Worm (Caenorhabditis elegans) whole organism, L1 larva: ENCODE results near the gene irg-6.

Experiments
- blmp-1 ChIP-seq: fragments of 150-350 bp; optimal IDR thresholded peaks from 2 replicates; lab custom pipeline; 2014; ENCODE audit warnings: missing biosample characterization, missing genetic modification characterization
- ceh-8 ChIP-seq: fragments of 200-800 bp; sonication (Bioruptor generic); optimal IDR thresholded peaks from 2 replicates; lab custom pipeline; 2018; ENCODE audit warnings: mild to moderate bottlenecking, missing genetic modification characterization, moderate library complexity, missing compliant biosample characterization
- ces-1 ChIP-seq: fragments of 150-350 bp; optimal IDR thresholded peaks from 2 replicates; lab custom pipeline; 2014; ENCODE audit warnings: missing biosample characterization, missing genetic modification reagents, missing genetic modification characterization
- elt-2 ChIP-seq: sonication (generic microtip); optimal IDR thresholded peaks from 2 replicates; lab custom pipeline; 2016; ENCODE audit warnings: missing genetic modification characterization, mild to moderate bottlenecking, inconsistent platforms, missing compliant biosample characterization, missing genetic modification reagents
- fos-1 ChIP-seq: fragments of 150-350 bp; optimal IDR thresholded peaks from 2 replicates; lab custom pipeline; 2014; ENCODE audit warnings: missing biosample characterization, missing genetic modification characterization
- lin-13 ChIP-seq: fragments of 150-350 bp; optimal IDR thresholded peaks from 2 replicates; lab custom pipeline; 2014; ENCODE audit warnings: missing biosample characterization, missing genetic modification reagents, missing genetic modification characterization
- mdl-1 ChIP-seq, 2 experiments: fragments of 150-350 bp; optimal IDR thresholded peaks; 2 replicates each; lab custom pipeline; 2014 to 2017; ENCODE audit warnings: missing biosample characterization in 2 of 2, missing genetic modification characterization in 2 of 2, inconsistent platforms in 1 of 2
- nhr-12 ChIP-seq: sonication (generic microtip); optimal IDR thresholded peaks from 2 replicates; lab custom pipeline; 2017; ENCODE audit warnings: missing biosample characterization, missing genetic modification characterization
- nhr-237 ChIP-seq: fragments of 150-350 bp; optimal IDR thresholded peaks from 2 replicates; lab custom pipeline; 2014; ENCODE audit warnings: missing biosample characterization, missing genetic modification characterization
- nhr-84 ChIP-seq: sonication (generic microtip); optimal IDR thresholded peaks from 2 replicates; lab custom pipeline; 2017; ENCODE audit warnings: missing biosample characterization, missing genetic modification characterization
- tbx-2 ChIP-seq: sonication (generic microtip); optimal IDR thresholded peaks from 2 replicates; lab custom pipeline; 2016; ENCODE audit warnings: missing genetic modification characterization, missing compliant biosample characterization
- unc-62 ChIP-seq: fragments of 150-350 bp; optimal IDR thresholded peaks from 2 replicates; lab custom pipeline; 2014; ENCODE audit warnings: missing biosample characterization, missing genetic modification reagents, missing genetic modification characterization
- unc-86 ChIP-seq: sonication (generic microtip); optimal IDR thresholded peaks from 2 replicates; lab custom pipeline; 2016; ENCODE audit warnings: missing genetic modification characterization, missing compliant biosample characterization

ce11 chrIV:12871445-12871947, 43.3 kb downstream of the irg-6 start, which contains the start of gene clec-187:
- TF ChIP-seq nhr-12 (tag; lab: Kevin White, UChicago) (no peak), unc-62 (GFP tag; lab: Kevin White, UChicago) (no peak), ceh-8 (GFP tag; lab: Kevin White, UChicago) (no peak), mdl-1 (tag; optimal IDR thresholded peaks at IDR 0.05; lab: Kevin White, UChicago) (no peak), elt-2 (peak; percentile 73), unc-86 (no peak), ces-1 (GFP tag; lab: Kevin White, UChicago) (no peak), nhr-84 (tag; lab: Kevin White, UChicago) (no peak), lin-13 (no peak), fos-1 (no peak), blmp-1 (tag; lab: Kevin White, UChicago) (no peak), tbx-2 (tag; lab: Kevin White, UChicago) (no peak), nhr-237 (no peak)
